Worm (Caenorhabditis elegans) whole organism, mixed stage, embryonic: ENCODE measurements around the gene del-7.
A peak's percentile ranks its signal among the peaks of the same experiment; 100 is the strongest.

Experiments used
- M03D4.4 ChIP-seq: sonication (generic microtip); optimal IDR thresholded peaks from 2 replicates; lab custom pipeline; 2017; ENCODE audit warnings: mild to moderate bottlenecking, missing genetic modification characterization, missing compliant biosample characterization
- blmp-1 ChIP-seq: fragments of 150-350 bp; optimal IDR thresholded peaks from 2 replicates; lab custom pipeline; 2014; ENCODE audit warnings: missing biosample characterization, missing genetic modification characterization
- ceh-83 ChIP-seq: fragments of 200-800 bp; sonication (Bioruptor generic); optimal IDR thresholded peaks from 2 replicates; lab custom pipeline; 2018; ENCODE audit warnings: mild to moderate bottlenecking, missing genetic modification characterization, missing compliant biosample characterization
- ces-1 ChIP-seq: fragments of 150-350 bp; optimal IDR thresholded peaks from 2 replicates; lab custom pipeline; 2014; ENCODE audit warnings: missing biosample characterization, missing genetic modification reagents, missing genetic modification characterization
- cnd-1 ChIP-seq: fragments of 200-800 bp; sonication (Bioruptor generic); optimal IDR thresholded peaks from 2 replicates; lab custom pipeline; 2018; ENCODE audit warnings: mild to moderate bottlenecking, missing genetic modification characterization, missing compliant biosample characterization
- drap-1 ChIP-seq: fragments of 200-800 bp; sonication (Bioruptor generic); optimal IDR thresholded peaks from 3 replicates; lab custom pipeline; 2018; ENCODE audit warnings: mild to moderate bottlenecking, missing genetic modification characterization, missing compliant biosample characterization
- elt-3 ChIP-seq: fragments of 150-350 bp; optimal IDR thresholded peaks from 2 replicates; lab custom pipeline; 2014; ENCODE audit warnings: missing biosample characterization, missing genetic modification characterization
- flh-1 ChIP-seq: fragments of 200-800 bp; sonication (Bioruptor generic); optimal IDR thresholded peaks from 2 replicates; lab custom pipeline; 2018; ENCODE audit warnings: mild to moderate bottlenecking, missing genetic modification characterization, moderate library complexity, missing compliant biosample characterization
- hlh-1 ChIP-seq: fragments of 150-350 bp; optimal IDR thresholded peaks from 2 replicates; lab custom pipeline; 2014; ENCODE audit warnings: missing biosample characterization, missing genetic modification reagents, missing genetic modification characterization
- lin-13 ChIP-seq: fragments of 150-350 bp; optimal IDR thresholded peaks from 2 replicates; lab custom pipeline; 2014; ENCODE audit warnings: missing biosample characterization, missing genetic modification characterization
- lin-32 ChIP-seq: fragments of 200-800 bp; sonication (Bioruptor generic); optimal IDR thresholded peaks from 2 replicates; lab custom pipeline; 2018; ENCODE audit warnings: mild to moderate bottlenecking, missing genetic modification characterization, missing compliant biosample characterization
- lsy-2 ChIP-seq: fragments of 150-350 bp; optimal IDR thresholded peaks from 2 replicates; lab custom pipeline; 2014; ENCODE audit warnings: missing biosample characterization, missing genetic modification characterization
- mab-5 ChIP-seq: fragments of 150-350 bp; optimal IDR thresholded peaks from 2 replicates; lab custom pipeline; 2014; ENCODE audit warnings: missing biosample characterization, missing genetic modification characterization
- mep-1 ChIP-seq: fragments of 150-350 bp; optimal IDR thresholded peaks from 2 replicates; lab custom pipeline; 2017; ENCODE audit warnings: missing biosample characterization, missing genetic modification reagents, missing genetic modification characterization, inconsistent platforms
- mls-2 ChIP-seq: sonication (generic microtip); optimal IDR thresholded peaks from 2 replicates; lab custom pipeline; 2016; ENCODE audit warnings: mild to moderate bottlenecking, missing genetic modification characterization, moderate library complexity, missing compliant biosample characterization
- nhr-12 ChIP-seq: fragments of 150-350 bp; optimal IDR thresholded peaks from 2 replicates; lab custom pipeline; 2014; ENCODE audit warnings: missing biosample characterization, missing genetic modification characterization
- nhr-2 ChIP-seq: fragments of 150-350 bp; optimal IDR thresholded peaks from 2 replicates; lab custom pipeline; 2014; ENCODE audit warnings: missing biosample characterization, missing genetic modification characterization
- nhr-237 ChIP-seq: fragments of 150-350 bp; optimal IDR thresholded peaks from 2 replicates; lab custom pipeline; 2014; ENCODE audit warnings: missing biosample characterization, missing genetic modification characterization
- nhr-28 ChIP-seq: fragments of 150-350 bp; optimal IDR thresholded peaks from 2 replicates; lab custom pipeline; 2014; ENCODE audit warnings: missing biosample characterization, missing genetic modification characterization
- nhr-76 ChIP-seq: sonication (generic microtip); optimal IDR thresholded peaks from 2 replicates; lab custom pipeline; 2017; ENCODE audit warnings: missing biosample characterization, missing genetic modification characterization
- pha-4 ChIP-seq: fragments of 150-350 bp; optimal IDR thresholded peaks from 2 replicates; lab custom pipeline; 2018; ENCODE audit warnings: missing biosample characterization, missing genetic modification reagents, missing genetic modification characterization
- sem-2 ChIP-seq: fragments of 200-800 bp; sonication (Bioruptor generic); optimal IDR thresholded peaks from 2 replicates; lab custom pipeline; 2018; ENCODE audit warnings: mild to moderate bottlenecking, missing genetic modification characterization, missing compliant biosample characterization
- snpc-4 ChIP-seq: fragments of 150-350 bp; optimal IDR thresholded peaks from 2 replicates; lab custom pipeline; 2014; ENCODE audit warnings: missing biosample characterization, missing genetic modification characterization
- tbx-8 ChIP-seq: fragments of 200-800 bp; sonication (Bioruptor generic); optimal IDR thresholded peaks from 2 replicates; lab custom pipeline; 2018; ENCODE audit warnings: mild to moderate bottlenecking, missing genetic modification characterization, moderate library complexity, missing compliant biosample characterization
- unc-120 ChIP-seq: sonication (generic microtip); optimal IDR thresholded peaks from 2 replicates; lab custom pipeline; 2017; ENCODE audit warnings: missing genetic modification characterization, missing compliant biosample characterization; ENCODE audit not compliant: poor library complexity, severe bottlenecking
- unc-39 ChIP-seq: fragments of 150-350 bp; optimal IDR thresholded peaks from 2 replicates; lab custom pipeline; 2014; ENCODE audit warnings: missing biosample characterization, missing genetic modification characterization
- unc-62 ChIP-seq: fragments of 150-350 bp; optimal IDR thresholded peaks from 2 replicates; lab custom pipeline; 2014; ENCODE audit warnings: missing biosample characterization, missing genetic modification reagents, missing genetic modification characterization
- ztf-11 ChIP-seq: fragments of 150-350 bp; optimal IDR thresholded peaks from 2 replicates; lab custom pipeline; 2014; ENCODE audit warnings: missing biosample characterization, missing genetic modification characterization

del-7 gene

DNA sequence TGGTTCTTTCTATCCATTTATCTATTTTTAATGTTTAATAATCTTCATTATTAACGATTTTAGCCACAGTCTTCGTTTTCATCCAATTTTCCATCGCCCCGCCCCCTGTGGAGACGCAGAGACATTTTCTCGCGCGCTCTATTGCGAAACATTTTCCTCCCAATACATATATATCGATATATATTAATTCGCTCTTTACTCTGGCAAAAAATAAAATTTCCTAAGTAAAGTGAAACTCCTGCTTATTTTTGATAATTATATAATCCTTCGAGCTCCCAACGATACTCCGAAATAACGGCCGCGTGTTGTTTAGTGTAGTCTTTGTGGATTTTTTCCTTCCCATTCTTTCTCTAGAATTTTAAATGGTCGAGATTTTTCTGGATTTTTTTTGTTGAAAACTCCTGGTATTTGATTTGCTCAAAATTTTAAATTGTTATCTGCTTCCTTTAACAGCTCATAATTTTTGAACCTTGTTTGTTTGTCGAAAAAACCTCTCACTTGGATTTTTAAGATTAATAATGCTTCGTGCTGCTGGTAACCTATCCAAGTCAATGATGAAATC, 31.7 kb upstream of the del-7 start, which contains the start of gene sucg-1:
TSS of gene sucg-1 (plus strand) at position 512 of the 562 bp plus-strand sequence.
- no peak for TF ChIP-seq cnd-1
- peak; percentile 2 for TF ChIP-seq ces-1 (GFP tag; lab: Kevin White, UChicago)
- TF ChIP-seq flh-1, result no peak

DNA sequence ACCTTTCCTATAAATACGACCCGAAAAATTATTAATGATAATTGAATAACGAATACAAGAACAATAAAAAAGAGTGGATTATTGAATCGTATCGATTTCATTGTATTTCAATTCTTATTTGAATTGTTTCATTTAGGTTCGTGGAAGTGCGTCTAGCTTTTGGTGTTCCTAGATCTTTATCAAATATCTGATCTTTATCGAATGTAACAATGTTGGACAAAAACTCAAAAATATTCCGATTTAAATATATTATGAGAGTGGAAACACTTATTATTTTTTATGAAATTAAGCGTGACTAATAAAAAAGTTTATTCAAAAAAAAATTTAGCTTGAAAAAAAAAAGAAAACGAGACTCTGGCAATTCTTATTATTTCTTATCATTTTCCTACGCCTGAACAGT, 28.3 kb upstream of the del-7 start, which contains the start of the genes C50F7.9 and C50F7.3:
TSS of gene C50F7.9 (minus strand) at position 101 of the 400 bp plus-strand sequence.
TSS of gene C50F7.3 (plus strand) at position 370 of the 400 bp plus-strand sequence.
- TF ChIP-seq nhr-28 (tag; lab: Kevin White, UChicago) (no peak), lsy-2 (tag; lab: Kevin White, UChicago) (no peak), elt-3 (tag; lab: Kevin White, UChicago) (no peak), ztf-11 (tag; lab: Kevin White, UChicago) (no peak), blmp-1 (tag; lab: Kevin White, UChicago) (no peak), nhr-12 (tag; lab: Kevin White, UChicago) (no peak), unc-62 (GFP tag; lab: Kevin White, UChicago) (no peak)

DNA sequence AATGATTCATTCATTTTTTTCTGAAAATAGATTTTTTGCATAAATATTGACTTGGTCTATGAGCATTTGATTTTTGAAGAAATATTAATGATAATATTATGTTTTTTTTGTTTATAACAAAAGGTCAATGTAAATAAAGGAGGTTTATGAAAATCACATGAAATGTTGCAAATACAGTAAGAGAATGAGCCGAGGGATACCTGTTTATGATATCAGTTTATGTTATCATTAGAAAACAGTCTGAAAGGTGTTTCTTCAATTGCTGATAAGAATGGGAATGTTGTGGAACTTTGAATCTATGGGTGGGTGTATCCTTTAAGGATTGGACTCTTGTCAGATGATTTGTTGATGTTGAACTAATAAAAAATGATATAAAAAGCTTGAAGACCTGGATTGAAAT, 26.0 kb upstream of the del-7 start:
- TF ChIP-seq nhr-2 (tag; lab: Kevin White, UChicago), result no peak
- TF ChIP-seq ces-1 (GFP tag; lab: Kevin White, UChicago), result no peak
- no peak for TF ChIP-seq lin-32 (GFP tag; lab: Kevin White, UChicago)
- no peak for TF ChIP-seq nhr-237 (tag; lab: Kevin White, UChicago)
- TF ChIP-seq M03D4.4 (tag; lab: Kevin White, UChicago), result no peak
- TF ChIP-seq unc-39, result no peak
- TF ChIP-seq mls-2 (tag; lab: Kevin White, UChicago), result no peak
- TF ChIP-seq ceh-83 (GFP tag; lab: Kevin White, UChicago), result no peak
- no peak for TF ChIP-seq nhr-12 (tag; lab: Kevin White, UChicago)
- no peak for TF ChIP-seq ztf-11 (tag; lab: Kevin White, UChicago)

DNA sequence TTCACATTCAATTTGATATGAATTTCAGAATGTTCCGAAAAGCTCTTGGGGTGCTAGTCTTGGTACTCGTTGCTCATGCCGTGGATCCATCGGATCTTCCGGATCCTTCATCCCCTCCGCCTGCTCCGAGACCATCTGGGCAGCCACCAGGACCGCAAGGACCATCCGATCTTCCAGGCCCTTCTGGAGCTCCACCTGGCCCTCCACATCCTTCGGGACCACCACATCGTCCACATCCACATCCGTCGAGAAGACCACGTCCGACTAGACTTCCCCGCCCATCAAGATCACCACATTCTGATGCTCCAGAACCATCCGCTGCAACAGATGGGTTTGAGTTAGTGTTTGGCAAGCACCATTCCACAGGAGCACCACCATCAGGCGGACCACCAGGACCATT, 25.6 kb upstream of the del-7 start, which contains the start of gene clx-1:
TSS of gene clx-1 (plus strand) at position 30 of the 400 bp plus-strand sequence.
- TF ChIP-seq cnd-1 (no peak), mab-5 (no peak), snpc-4 (tag; lab: Kevin White, UChicago) (no peak), blmp-1 (tag; lab: Kevin White, UChicago) (no peak), lin-13 (tag; lab: Kevin White, UChicago) (no peak), unc-120 (tag; lab: Kevin White, UChicago) (no peak), mls-2 (tag; lab: Kevin White, UChicago) (no peak), lsy-2 (tag; lab: Kevin White, UChicago) (no peak), mep-1 (no peak), tbx-8 (GFP tag; lab: Kevin White, UChicago) (no peak), pha-4 (no peak), M03D4.4 (tag; lab: Kevin White, UChicago) (no peak), ces-1 (GFP tag; lab: Kevin White, UChicago) (no peak), nhr-76 (no peak), sem-2 (no peak), unc-62 (GFP tag; lab: Kevin White, UChicago) (no peak), drap-1 (GFP tag; lab: Kevin White, UChicago) (no peak)

DNA sequence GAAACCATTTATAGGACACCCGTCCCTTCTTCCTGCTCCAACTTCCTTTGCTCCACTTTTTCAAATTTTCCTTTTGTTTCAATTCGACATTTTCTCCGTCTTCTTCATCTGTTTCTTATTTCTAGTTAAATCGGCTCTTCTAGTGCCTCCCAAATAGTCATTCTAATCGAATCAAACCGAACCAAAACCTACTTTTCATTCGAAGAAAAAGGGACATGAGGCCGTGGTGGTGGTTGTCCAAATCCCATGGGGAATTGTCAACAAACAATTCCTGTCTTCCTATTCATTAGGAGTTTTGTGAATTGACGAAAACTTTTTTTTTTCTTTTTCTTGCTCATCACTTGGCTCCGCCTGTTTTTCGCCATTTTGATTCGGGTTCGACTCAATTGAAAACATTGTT, 23.6 kb upstream of the del-7 start:
- TF ChIP-seq unc-62 (GFP tag; lab: Kevin White, UChicago) (no peak), ces-1 (GFP tag; lab: Kevin White, UChicago) (peak; percentile 50), hlh-1 (tag; lab: Kevin White, UChicago) (no peak), nhr-12 (tag; lab: Kevin White, UChicago) (no peak)
- TF ChIP-seq, all 35 proteins: peak for 1

DNA sequence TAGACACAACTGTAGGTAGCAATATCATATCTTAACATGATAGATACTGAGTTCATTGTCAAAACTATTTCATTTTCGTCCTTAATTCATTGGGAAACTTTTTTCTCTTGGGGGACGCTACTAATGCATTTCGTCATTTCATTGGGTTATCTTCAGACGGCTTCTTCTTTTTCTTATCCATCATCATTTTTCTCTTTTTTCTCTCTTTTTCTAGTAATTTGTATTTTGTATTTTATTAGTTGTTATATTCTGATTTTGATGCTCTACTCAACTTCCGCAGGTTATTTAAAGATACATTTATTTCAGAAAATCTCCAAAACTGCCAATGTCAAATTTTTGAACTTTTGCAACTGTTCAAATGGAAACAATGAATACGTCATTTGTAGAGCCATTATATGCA, 16.7 kb upstream of the del-7 start, which contains the start of gene npr-35:
TSS of gene npr-35 (plus strand) at position 301 of the 400 bp plus-strand sequence.
- no peak for TF ChIP-seq ztf-11 (tag; lab: Kevin White, UChicago)
